Worm (Caenorhabditis elegans): ENCODE data around the gene adss-1.

- no peak for TF ChIP-seq skn-1 (tag; optimal IDR thresholded peaks at IDR 0.05)
- TF ChIP-seq Y48G9A.11 (GFP tag; IDR thresholded peaks at IDR 0.05), result no peak
- TF ChIP-seq aha-1 (tag), result no peak
- TF ChIP-seq unc-130 (GFP tag; optimal IDR thresholded peaks at IDR 0.05), result no peak
- TF ChIP-seq ama-1 (optimal IDR thresholded peaks at IDR 0.05), result no peak
- TF ChIP-seq nhr-11 (tag; optimal IDR thresholded peaks at IDR 0.05), result no peak
- no peak for TF ChIP-seq ceh-44 (GFP tag; IDR thresholded peaks at IDR 0.05)
- TF ChIP-seq aly-2 (tag; optimal IDR thresholded peaks at IDR 0.05), result no peak
- TF ChIP-seq daf-12 (tag; optimal IDR thresholded peaks at IDR 0.05), result no peak
- no peak for TF ChIP-seq snpc-4 (tag; optimal IDR thresholded peaks at IDR 0.05)
- no peak for TF ChIP-seq lin-13 (GFP tag; optimal IDR thresholded peaks at IDR 0.05)
- TF ChIP-seq jun-1 (tag; optimal IDR thresholded peaks at IDR 0.05), result no peak
- TF ChIP-seq pqm-1 (tag; optimal IDR thresholded peaks at IDR 0.05), result no peak
- no peak for TF ChIP-seq dve-1 (tag; optimal IDR thresholded peaks at IDR 0.05; ENCODE audit: insufficient read depth)
Measured at ce11 chrV:4851138-4851537, 27.9 kb upstream of the adss-1 start, which contains the start of gene nex-4.
